Fruit fly (Drosophila melanogaster) whole organism, embryonic: Measurements from ENCODE around the gene CG46430.
A peak's percentile ranks its signal among the peaks of the same experiment; 100 is the strongest.

Source experiments
- Aef1 ChIP-seq: fragments of 200-800 bp; sonication (Bioruptor generic); IDR thresholded peaks from 3 replicates; pipeline ENCODE4 v1.3.6; 2022; ENCODE audit warnings: missing biosample characterization, missing genetic modification characterization
- Bteb2 ChIP-seq: fragments of 200-800 bp; sonication (Bioruptor generic); optimal IDR thresholded peaks from 2 replicates; lab custom pipeline; 2016; ENCODE audit warnings: missing biosample characterization, missing genetic modification characterization
- CG1024 ChIP-seq: fragments of 200-800 bp; sonication (Bioruptor generic); IDR thresholded peaks from 2 replicates; pipeline ENCODE4 v1.3.6; 2022; ENCODE audit warnings: missing biosample characterization, missing genetic modification characterization
- CG10274 ChIP-seq: fragments of 200-800 bp; sonication (Bioruptor generic); optimal IDR thresholded peaks from 3 replicates; lab custom pipeline; 2017; ENCODE audit warnings: missing biosample characterization, mild to moderate bottlenecking, missing genetic modification characterization
- CG10654 ChIP-seq: fragments of 200-800 bp; sonication (Bioruptor generic); optimal IDR thresholded peaks from 2 replicates; lab custom pipeline; 2016; ENCODE audit warnings: missing biosample characterization, missing genetic modification characterization
- CG12219 ChIP-seq: fragments of 200-800 bp; sonication (Bioruptor generic); optimal IDR thresholded peaks from 3 replicates; lab custom pipeline; 2018; ENCODE audit warnings: missing biosample characterization, mild to moderate bottlenecking, missing genetic modification characterization
- CG13775 ChIP-seq: fragments of 200-800 bp; sonication (Bioruptor generic); optimal IDR thresholded peaks from 3 replicates; lab custom pipeline; 2017; ENCODE audit warnings: missing biosample characterization, mild to moderate bottlenecking, missing genetic modification characterization
- CG17912 ChIP-seq: fragments of 200-800 bp; sonication (Bioruptor generic); optimal IDR thresholded peaks from 2 replicates; lab custom pipeline; 2018; ENCODE audit warnings: missing biosample characterization, mild to moderate bottlenecking, missing genetic modification characterization
- CG18262 ChIP-seq: fragments of 200-800 bp; optimal IDR thresholded peaks from 3 replicates; lab custom pipeline; 2019; ENCODE audit warnings: missing biosample characterization, mild to moderate bottlenecking, missing genetic modification characterization, moderate library complexity
- CG18764 ChIP-seq: fragments of 200-800 bp; sonication (Bioruptor generic); optimal IDR thresholded peaks from 3 replicates; lab custom pipeline; 2016; ENCODE audit warnings: missing biosample characterization, missing genetic modification characterization
- CG32772 ChIP-seq: fragments of 200-800 bp; sonication (Bioruptor generic); IDR thresholded peaks from 2 replicates; pipeline ENCODE4 v1.3.6; 2022; ENCODE audit warnings: missing biosample characterization, missing genetic modification characterization
- CG4360 ChIP-seq: fragments of 200-800 bp; sonication (Bioruptor generic); IDR thresholded peaks from 2 replicates; pipeline ENCODE4 v1.3.6; 2022; ENCODE audit warnings: missing biosample characterization, missing genetic modification characterization
- CG6254 ChIP-seq: fragments of 200-800 bp; sonication (Bioruptor generic); optimal IDR thresholded peaks from 3 replicates; lab custom pipeline; 2017; ENCODE audit warnings: mild to moderate bottlenecking, missing biosample characterization, missing genetic modification reagents, missing genetic modification characterization
- CG9817 ChIP-seq: fragments of 200-800 bp; sonication (Bioruptor generic); optimal IDR thresholded peaks from 2 replicates; lab custom pipeline; 2018; ENCODE audit warnings: missing biosample characterization, mild to moderate bottlenecking, missing genetic modification characterization, moderate library complexity
- Dek ChIP-seq: fragments of 200-800 bp; sonication (Bioruptor generic); optimal IDR thresholded peaks from 3 replicates; lab custom pipeline; 2019; ENCODE audit warnings: missing biosample characterization, mild to moderate bottlenecking, missing genetic modification characterization, moderate library complexity
- Eip74EF ChIP-seq, 2 experiments: fragments of 200-800 bp in 1 of 2; fragments of >200 bp in 1 of 2; sonication (Bioruptor generic) in 1 of 2; optimal IDR thresholded peaks; 2 replicates each; lab custom pipeline; 2017 to 2019; ENCODE audit warnings: missing biosample characterization in 2 of 2, missing genetic modification characterization in 2 of 2, mild to moderate bottlenecking in 1 of 2, moderate library complexity in 1 of 2
- Ets97D ChIP-seq: fragments of 200-800 bp; sonication (Bioruptor generic); optimal IDR thresholded peaks from 3 replicates; lab custom pipeline; 2016; ENCODE audit warnings: missing biosample characterization, missing genetic modification characterization
- H2.0 ChIP-seq: fragments of 200-800 bp; sonication (Bioruptor generic); IDR thresholded peaks from 2 replicates; pipeline ENCODE4 v1.3.6; 2022; ENCODE audit warnings: missing biosample characterization, missing genetic modification characterization
- HmgZ ChIP-seq: fragments of 200-800 bp; sonication (Bioruptor generic); optimal IDR thresholded peaks from 2 replicates; lab custom pipeline; 2018; ENCODE audit warnings: missing biosample characterization, mild to moderate bottlenecking, missing genetic modification characterization
- Hr3 ChIP-seq: fragments of 200-800 bp; sonication (Bioruptor generic); optimal IDR thresholded peaks from 3 replicates; lab custom pipeline; 2016; ENCODE audit warnings: missing biosample characterization, missing genetic modification characterization
- Kr ChIP-seq: fragments of 200-800 bp; sonication (Bioruptor generic); optimal IDR thresholded peaks from 2 replicates; lab custom pipeline; 2017; ENCODE audit warnings: missing biosample characterization, mild to moderate bottlenecking, missing genetic modification characterization
- MESR4 ChIP-seq: fragments of 200-800 bp; sonication (Bioruptor generic); optimal IDR thresholded peaks from 2 replicates; lab custom pipeline; 2018; ENCODE audit warnings: missing biosample characterization, mild to moderate bottlenecking, missing genetic modification characterization, moderate library complexity
- Mad ChIP-seq: fragments of 200-800 bp; sonication (Bioruptor generic); optimal IDR thresholded peaks from 2 replicates; lab custom pipeline; 2016; ENCODE audit warnings: missing biosample characterization, missing genetic modification characterization
- Mes4 ChIP-seq: fragments of 200-800 bp; sonication (Bioruptor generic); optimal IDR thresholded peaks from 2 replicates; lab custom pipeline; 2016; ENCODE audit warnings: missing biosample characterization, missing genetic modification characterization
- Nf-YB ChIP-seq: fragments of 200-800 bp; sonication (Bioruptor generic); optimal IDR thresholded peaks from 3 replicates; lab custom pipeline; 2019; ENCODE audit warnings: missing biosample characterization, mild to moderate bottlenecking, missing genetic modification characterization, moderate library complexity
- Ptx1 ChIP-seq: fragments of 200-800 bp; sonication (Bioruptor generic); IDR thresholded peaks from 2 replicates; pipeline ENCODE4 v1.3.6; 2022; ENCODE audit warnings: missing biosample characterization, missing genetic modification characterization
- Side ChIP-seq: fragments of 200-800 bp; sonication (Bioruptor generic); optimal IDR thresholded peaks from 2 replicates; lab custom pipeline; 2016; ENCODE audit warnings: missing biosample characterization, missing genetic modification characterization
- Ssrp ChIP-seq: fragments of 200-800 bp; sonication (Bioruptor generic); optimal IDR thresholded peaks from 2 replicates; lab custom pipeline; 2018; ENCODE audit warnings: missing biosample characterization, mild to moderate bottlenecking, missing genetic modification characterization, moderate library complexity
- Xrp1 ChIP-seq: fragments of 200-800 bp; sonication (Bioruptor generic); IDR thresholded peaks from 2 replicates; pipeline ENCODE4 v1.3.6; 2022; ENCODE audit warnings: missing biosample characterization, missing genetic modification characterization
- bigmax ChIP-seq: fragments of 200-800 bp; sonication (Bioruptor generic); optimal IDR thresholded peaks from 2 replicates; lab custom pipeline; 2018; ENCODE audit warnings: missing biosample characterization, mild to moderate bottlenecking, missing genetic modification characterization
- bsh ChIP-seq, 2 experiments: fragments of 200-800 bp; sonication (Bioruptor generic); optimal IDR thresholded peaks; 2 replicates each; lab custom pipeline; 2017 to 2018; ENCODE audit warnings: mild to moderate bottlenecking in 2 of 2, missing biosample characterization in 2 of 2, missing genetic modification characterization in 2 of 2, moderate library complexity in 1 of 2
- danr ChIP-seq: fragments of 200-800 bp; sonication (Bioruptor generic); IDR thresholded peaks from 2 replicates; pipeline ENCODE4 v1.3.6; 2022; ENCODE audit warnings: missing biosample characterization, missing genetic modification characterization
- dmrt11E ChIP-seq: fragments of 200-800 bp; sonication (Bioruptor generic); optimal IDR thresholded peaks from 3 replicates; lab custom pipeline; 2018; ENCODE audit warnings: missing biosample characterization, mild to moderate bottlenecking, missing genetic modification characterization, moderate library complexity
- dpn ChIP-seq, 2 experiments: fragments of 200-800 bp; sonication (Bioruptor generic); optimal IDR thresholded peaks; 3 replicates each; lab custom pipeline; 2016; ENCODE audit warnings: missing biosample characterization in 2 of 2, missing genetic modification characterization in 2 of 2
- h ChIP-seq: fragments of >200 bp; optimal IDR thresholded peaks from 2 replicates; lab custom pipeline; 2017
- ham ChIP-seq: fragments of 200-800 bp; sonication (Bioruptor generic); IDR thresholded peaks from 2 replicates; pipeline ENCODE4 v1.3.6; 2022; ENCODE audit warnings: missing biosample characterization, missing genetic modification characterization
- her ChIP-seq: fragments of 200-800 bp; sonication (Bioruptor generic); optimal IDR thresholded peaks from 2 replicates; lab custom pipeline; 2016; ENCODE audit warnings: missing biosample characterization, missing genetic modification characterization
- jumu ChIP-seq: fragments of 200-800 bp; sonication (Bioruptor generic); optimal IDR thresholded peaks from 3 replicates; lab custom pipeline; 2016; ENCODE audit warnings: missing biosample characterization, missing genetic modification characterization
- kni ChIP-seq: fragments of 200-800 bp; sonication (Bioruptor generic); optimal IDR thresholded peaks from 3 replicates; lab custom pipeline; 2017; ENCODE audit warnings: mild to moderate bottlenecking, missing biosample characterization, missing genetic modification reagents, missing genetic modification characterization
- nerfin-1 ChIP-seq: fragments of 200-800 bp; sonication (Bioruptor generic); optimal IDR thresholded peaks from 3 replicates; lab custom pipeline; 2019; ENCODE audit warnings: missing biosample characterization, mild to moderate bottlenecking, missing genetic modification characterization, moderate library complexity
- nerfin-2 ChIP-seq: fragments of 200-800 bp; sonication (Bioruptor generic); IDR thresholded peaks from 2 replicates; pipeline ENCODE4 v1.3.6; 2022; ENCODE audit warnings: missing biosample characterization, missing genetic modification characterization; ENCODE audit not compliant: partially characterized antibody
- nmo ChIP-seq: fragments of 200-800 bp; sonication (Bioruptor generic); optimal IDR thresholded peaks from 2 replicates; lab custom pipeline; 2018; ENCODE audit warnings: missing biosample characterization, mild to moderate bottlenecking, missing genetic modification characterization, moderate library complexity
- pb ChIP-seq: fragments of 200-800 bp; sonication (Bioruptor generic); optimal IDR thresholded peaks from 3 replicates; lab custom pipeline; 2016; ENCODE audit warnings: missing biosample characterization, missing genetic modification characterization
- pum ChIP-seq: fragments of 200-800 bp; sonication (Bioruptor generic); optimal IDR thresholded peaks from 2 replicates; lab custom pipeline; 2016; ENCODE audit warnings: missing biosample characterization, missing genetic modification characterization
- pzg ChIP-seq: fragments of 200-800 bp; sonication (Bioruptor generic); optimal IDR thresholded peaks from 3 replicates; lab custom pipeline; 2018; ENCODE audit warnings: missing biosample characterization, mild to moderate bottlenecking, missing genetic modification characterization, moderate library complexity
- row ChIP-seq: fragments of 200-800 bp; sonication (Bioruptor generic); IDR thresholded peaks from 3 replicates; pipeline ENCODE4 v1.3.6; 2022; ENCODE audit warnings: missing biosample characterization, missing genetic modification characterization
- salm ChIP-seq: fragments of 200-800 bp; sonication (Bioruptor generic); optimal IDR thresholded peaks from 2 replicates; lab custom pipeline; 2018; ENCODE audit warnings: missing biosample characterization, mild to moderate bottlenecking, missing genetic modification characterization
- sima ChIP-seq: fragments of 200-800 bp; sonication (Bioruptor generic); optimal IDR thresholded peaks from 2 replicates; lab custom pipeline; 2016; ENCODE audit warnings: missing biosample characterization, missing genetic modification characterization
- sqz ChIP-seq: fragments of 200-800 bp; sonication (Bioruptor generic); optimal IDR thresholded peaks from 3 replicates; lab custom pipeline; 2018; ENCODE audit warnings: missing biosample characterization, mild to moderate bottlenecking, missing genetic modification characterization

The CG46430 gene

DNA sequence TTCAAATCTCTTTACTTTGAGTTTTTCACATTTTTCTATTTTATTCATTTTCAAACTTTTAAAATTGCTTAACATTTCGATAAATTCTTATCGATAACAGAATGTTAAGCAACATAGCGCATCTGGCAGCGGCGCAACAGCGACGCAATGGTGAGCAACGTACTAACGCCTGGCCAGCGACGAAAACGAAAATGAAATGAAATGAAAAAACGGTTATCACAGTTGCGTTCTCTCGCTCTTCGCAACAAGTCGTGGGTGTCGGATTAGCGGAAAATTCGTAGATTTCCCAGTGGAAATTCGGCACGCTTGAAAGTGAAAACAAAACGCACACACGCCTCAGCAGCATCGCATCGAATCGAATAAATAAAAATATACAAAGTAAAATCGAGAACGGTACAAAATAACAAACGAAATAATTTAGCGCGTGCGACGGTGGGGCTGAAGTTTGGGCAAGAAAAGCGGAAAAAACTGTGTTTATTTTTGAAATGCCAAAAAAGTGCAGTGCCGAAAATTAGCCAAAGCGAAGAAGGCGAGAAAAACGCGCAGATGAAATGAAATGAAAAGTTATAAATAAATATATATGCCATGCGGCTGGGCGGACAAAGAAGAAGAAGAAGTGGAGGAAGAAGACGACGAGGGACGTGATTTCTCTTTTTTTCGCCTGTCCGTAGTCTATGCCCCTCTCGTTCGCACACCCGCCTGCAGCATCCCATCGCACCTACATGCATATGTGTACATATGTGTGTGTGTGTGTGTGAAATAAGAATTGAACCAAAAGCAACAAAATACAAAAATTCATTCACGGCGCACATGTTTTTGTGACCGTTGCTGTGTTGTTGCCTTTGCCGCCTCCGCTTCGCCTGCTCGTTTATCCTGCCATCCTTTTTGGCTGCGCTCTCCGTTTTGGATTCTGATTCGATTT lies 37.7 kb downstream of the CG46430 start (continued):
- peak; percentile 73 for TF ChIP-seq pzg
- no peak for TF ChIP-seq Bteb2 (GFP tag; lab: Kevin White, UChicago)
- no peak for TF ChIP-seq pb (GFP tag; lab: Kevin White, UChicago)
- TF ChIP-seq dpn (GFP tag; optimal IDR thresholded peaks at IDR 0.05; lab: Kevin White, UChicago), result no peak
- no peak for TF ChIP-seq bigmax (GFP tag; lab: Kevin White, UChicago)
- TF ChIP-seq Ssrp, result peak; percentile 5
- no peak for TF ChIP-seq Side (GFP tag; lab: Kevin White, UChicago)
- TF ChIP-seq sima (GFP tag; lab: Kevin White, UChicago), result no peak
- peak in 1 of 2 experiments; percentile 32 for TF ChIP-seq bsh (GFP tag; optimal IDR thresholded peaks at IDR 0.05; lab: Kevin White, UChicago)
- no peak for TF ChIP-seq Mes4 (GFP tag; lab: Kevin White, UChicago)
- TF ChIP-seq CG6254, result peak; percentile 8
- TF ChIP-seq dmrt11E (tag; lab: Kevin White, UChicago), result no peak
- no peak for TF ChIP-seq ham (GFP tag; lab: Robert Waterston, UW)
- TF ChIP-seq CG13775, result no peak
- TF ChIP-seq CG1024 (GFP tag; lab: Robert Waterston, UW), result peak; percentile 44; the same call in 1 of the 2 replicates
- TF ChIP-seq Nf-YB, result peak; percentile 47
- no peak for TF ChIP-seq Hr3
- TF ChIP-seq Aef1 (GFP tag; lab: Robert Waterston, UW), result no peak
- TF ChIP-seq nerfin-2 (GFP tag; lab: Robert Waterston, UW), result 0 out of 2 replicates have a peak, but pooled peaks have one; percentile 44
- TF ChIP-seq Mad (GFP tag; lab: Kevin White, UChicago), result no peak
- peak; percentile 6 for TF ChIP-seq CG12219
- peak; percentile 5; the same call in 1 of the 3 replicates for TF ChIP-seq row
- TF ChIP-seq Kr (GFP tag; lab: Kevin White, UChicago), result no peak
- peak; percentile 12 for TF ChIP-seq salm (tag; lab: Kevin White, UChicago)
- peak; percentile 18 for TF ChIP-seq nerfin-1 (tag; lab: Kevin White, UChicago)
- TF ChIP-seq H2.0, result no peak
- peak; percentile 20 for TF ChIP-seq kni
- no peak for TF ChIP-seq CG10654
- TF ChIP-seq Xrp1, result no peak; the same call in 1 of the 2 replicates
- no peak for TF ChIP-seq danr (GFP tag; lab: Robert Waterston, UW)
- TF ChIP-seq Ptx1, result no peak
- TF ChIP-seq Ets97D (GFP tag; lab: Kevin White, UChicago), result peak; percentile 50
- no peak for TF ChIP-seq Dek (tag; lab: Kevin White, UChicago)
- no peak for TF ChIP-seq MESR4 (GFP tag; lab: Kevin White, UChicago)
- TF ChIP-seq Eip74EF (GFP tag; optimal IDR thresholded peaks at IDR 0.05; lab: Kevin White, UChicago), result no peak
- no peak for TF ChIP-seq pum (GFP tag; lab: Kevin White, UChicago)
- TF ChIP-seq h, result no peak
- TF ChIP-seq CG18262, result peak; percentile 25
- peak; percentile 46 for TF ChIP-seq CG17912
- TF ChIP-seq nmo (GFP tag; lab: Kevin White, UChicago), result peak; percentile 39
- TF ChIP-seq her (GFP tag; lab: Kevin White, UChicago), result peak; percentile 100
- no peak for TF ChIP-seq CG32772 (GFP tag; lab: Robert Waterston, UW)
- TF ChIP-seq CG4360, result peak; percentile 29; the same call in 1 of the 2 replicates
- no peak for TF ChIP-seq jumu (GFP tag; lab: Kevin White, UChicago)
- no peak for TF ChIP-seq CG18764 (GFP tag; lab: Kevin White, UChicago)
- peak; percentile 72 for TF ChIP-seq sqz
- TF ChIP-seq CG9817 (tag; lab: Kevin White, UChicago), result no peak
- peak; percentile 46 for TF ChIP-seq HmgZ (tag; lab: Kevin White, UChicago)
- TF ChIP-seq CG10274 (GFP tag; lab: Kevin White, UChicago), result no peak
